Worm (Caenorhabditis elegans) whole organism, L3 larva: ENCODE data around the gene ama-1.

Experiments used
- ZK546.5 ChIP-seq: sonication (generic microtip); optimal IDR thresholded peaks from 2 replicates; lab custom pipeline; 2017; ENCODE audit warnings: missing biosample characterization, missing genetic modification characterization
- ama-1 ChIP-seq: fragments of 150-350 bp; optimal IDR thresholded peaks from 2 replicates; lab custom pipeline; 2018
- elt-2 ChIP-seq: sonication (generic microtip); optimal IDR thresholded peaks from 2 replicates; lab custom pipeline; 2016; ENCODE audit warnings: missing genetic modification reagents, mild to moderate bottlenecking, missing genetic modification characterization, missing compliant biosample characterization
- fos-1 ChIP-seq: fragments of 150-350 bp; optimal IDR thresholded peaks from 2 replicates; lab custom pipeline; 2014; ENCODE audit warnings: missing biosample characterization, missing genetic modification characterization
- lin-39 ChIP-seq: fragments of 150-350 bp; optimal IDR thresholded peaks from 2 replicates; lab custom pipeline; 2018; ENCODE audit warnings: missing biosample characterization, missing genetic modification reagents, missing genetic modification characterization
- nhr-11 ChIP-seq: fragments of 150-350 bp; optimal IDR thresholded peaks from 2 replicates; lab custom pipeline; 2014; ENCODE audit warnings: missing biosample characterization, missing genetic modification characterization
- nhr-12 ChIP-seq: fragments of 150-350 bp; optimal IDR thresholded peaks from 2 replicates; lab custom pipeline; 2014; ENCODE audit warnings: missing biosample characterization, missing genetic modification characterization
- nhr-237 ChIP-seq: fragments of 150-350 bp; optimal IDR thresholded peaks from 2 replicates; lab custom pipeline; 2014; ENCODE audit warnings: missing biosample characterization, missing genetic modification characterization
- nhr-77 ChIP-seq: fragments of 150-350 bp; optimal IDR thresholded peaks from 2 replicates; lab custom pipeline; 2014; ENCODE audit warnings: missing biosample characterization, missing genetic modification characterization
- pqm-1 ChIP-seq: fragments of 150-350 bp; optimal IDR thresholded peaks from 2 replicates; lab custom pipeline; 2017; ENCODE audit warnings: missing biosample characterization, missing genetic modification characterization, inconsistent platforms
- unc-39 ChIP-seq: sonication (generic microtip); optimal IDR thresholded peaks from 4 replicates; lab custom pipeline; 2017; ENCODE audit warnings: missing biosample characterization, missing genetic modification characterization
- unc-62 ChIP-seq: fragments of 150-350 bp; sonication (generic microtip); optimal IDR thresholded peaks from 4 replicates; lab custom pipeline; 2014; ENCODE audit warnings: missing biosample characterization, missing genetic modification reagents, missing genetic modification characterization
- ztf-11 ChIP-seq: fragments of 150-350 bp; optimal IDR thresholded peaks from 2 replicates; lab custom pipeline; 2014; ENCODE audit warnings: missing biosample characterization, missing genetic modification characterization

ce11 chrIV:4269308-4269707, 21.4 kb downstream of the ama-1 start, which contains the start of gene F36A4.3:
- TF ChIP-seq nhr-237 (tag; lab: Kevin White, UChicago) (no peak), fos-1 (tag; lab: Kevin White, UChicago) (no peak), nhr-11 (tag; lab: Kevin White, UChicago) (no peak), unc-62 (GFP tag; lab: Kevin White, UChicago) (no peak), elt-2 (no peak), unc-39 (tag; lab: Kevin White, UChicago) (no peak), lin-39 (tag; lab: Kevin White, UChicago) (no peak), nhr-77 (tag; lab: Kevin White, UChicago) (no peak), ama-1 (lab: Kevin White, UChicago) (no peak), ztf-11 (tag; lab: Kevin White, UChicago) (no peak), nhr-12 (tag; lab: Kevin White, UChicago) (no peak), ZK546.5 (tag; lab: Kevin White, UChicago) (no peak), pqm-1 (tag; lab: Kevin White, UChicago) (no peak)
